Worm (Caenorhabditis elegans) whole organism, L2 larva: ENCODE data around the gene Y27F2A.11.

ENCODE experiments used
- F13H6.1 ChIP-seq: sonication (generic microtip); optimal IDR thresholded peaks from 2 replicates; lab custom pipeline; 2016; ENCODE audit warnings: missing genetic modification characterization, missing compliant biosample characterization
- ZK546.5 ChIP-seq: sonication (generic microtip); optimal IDR thresholded peaks from 2 replicates; lab custom pipeline; 2017; ENCODE audit warnings: missing biosample characterization, missing genetic modification characterization
- aly-2 ChIP-seq: fragments of 150-350 bp; optimal IDR thresholded peaks from 2 replicates; lab custom pipeline; 2014; ENCODE audit warnings: missing biosample characterization, missing genetic modification characterization
- blmp-1 ChIP-seq: sonication (generic microtip); optimal IDR thresholded peaks from 2 replicates; lab custom pipeline; 2017; ENCODE audit warnings: missing genetic modification characterization, mild to moderate bottlenecking, missing compliant biosample characterization, antibody characterized with exemption, moderate library complexity; ENCODE audit not compliant: insufficient read depth
- egl-27 ChIP-seq: sonication (generic microtip); optimal IDR thresholded peaks from 3 replicates; lab custom pipeline; 2017; ENCODE audit warnings: missing biosample characterization, missing genetic modification reagents, missing genetic modification characterization
- lin-13 ChIP-seq: fragments of 150-350 bp; optimal IDR thresholded peaks from 2 replicates; lab custom pipeline; 2014; ENCODE audit warnings: missing biosample characterization, missing genetic modification reagents, missing genetic modification characterization
- lin-39 ChIP-seq: fragments of 150-350 bp; optimal IDR thresholded peaks from 2 replicates; lab custom pipeline; 2014; ENCODE audit warnings: missing biosample characterization, missing genetic modification reagents, missing genetic modification characterization
- lsy-2 ChIP-seq, 2 experiments: fragments of 150-350 bp in 1 of 2; sonication (generic microtip) in 1 of 2; optimal IDR thresholded peaks; 2 replicates each; lab custom pipeline; 2014 to 2017; ENCODE audit warnings: missing biosample characterization in 2 of 2, missing genetic modification characterization in 2 of 2
- mdl-1 ChIP-seq, 2 experiments: fragments of 150-350 bp in 1 of 2; sonication (generic microtip) in 1 of 2; optimal IDR thresholded peaks; 2 replicates each; lab custom pipeline; 2017; ENCODE audit warnings: missing biosample characterization in 2 of 2, missing genetic modification characterization in 2 of 2
- nhr-11 ChIP-seq: fragments of 150-350 bp; optimal IDR thresholded peaks from 2 replicates; lab custom pipeline; 2014; ENCODE audit warnings: missing biosample characterization, missing genetic modification characterization
- nhr-25 ChIP-seq: fragments of 150-350 bp; sonication (generic microtip); optimal IDR thresholded peaks from 3 replicates; lab custom pipeline; 2014; ENCODE audit warnings: missing biosample characterization, missing genetic modification characterization
- ztf-1 ChIP-seq: fragments of 200-800 bp; sonication (Bioruptor generic); conservative IDR thresholded peaks from 2 replicates; pipeline ENCODE4 v1.3.6; 2022; ENCODE audit warnings: missing genetic modification characterization, missing compliant biosample characterization
- ztf-11 ChIP-seq: sonication (generic microtip); optimal IDR thresholded peaks from 2 replicates; lab custom pipeline; 2017; ENCODE audit warnings: missing biosample characterization, missing genetic modification characterization

DNA sequence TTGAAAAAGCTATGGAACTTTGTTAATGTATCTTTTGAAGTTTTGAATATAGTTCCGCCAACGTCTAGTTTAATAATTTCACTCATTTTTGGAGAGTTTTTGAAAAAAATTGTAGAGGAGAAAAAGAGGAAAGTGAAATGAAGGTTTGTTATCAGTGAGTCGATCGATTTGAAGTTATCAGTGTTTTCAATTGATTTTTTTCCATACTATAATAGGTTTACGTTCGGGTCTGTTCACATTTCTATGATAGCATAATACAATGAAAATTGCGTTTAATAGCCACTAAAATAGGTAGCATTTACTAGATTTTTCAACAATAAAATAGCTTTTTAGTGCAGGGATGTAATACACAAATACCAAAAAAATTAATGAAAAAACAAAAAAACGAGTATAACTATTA lies 36.1 kb downstream of the Y27F2A.11 start, which contains the start of gene ZC239.16:
- TF ChIP-seq nhr-25 (tag; lab: Kevin White, UChicago) = no peak
- no peak for TF ChIP-seq F13H6.1 (tag; lab: Kevin White, UChicago)
- no peak for TF ChIP-seq lin-39 (tag; lab: Kevin White, UChicago)
- no peak for TF ChIP-seq ZK546.5 (tag; lab: Kevin White, UChicago)
- TF ChIP-seq blmp-1 = no peak
- no peak for TF ChIP-seq egl-27
- TF ChIP-seq mdl-1 (tag; optimal IDR thresholded peaks at IDR 0.05; lab: Kevin White, UChicago) = no peak
- TF ChIP-seq ztf-1 (GFP tag; lab: Robert Waterston, UW) = no peak
- no peak for TF ChIP-seq nhr-11 (tag; lab: Kevin White, UChicago)
- TF ChIP-seq lsy-2 (tag; optimal IDR thresholded peaks at IDR 0.05; lab: Kevin White, UChicago) = no peak
- TF ChIP-seq aly-2 (tag; lab: Kevin White, UChicago) = no peak
- TF ChIP-seq lin-13 (GFP tag; lab: Kevin White, UChicago) = no peak
- no peak for TF ChIP-seq ztf-11 (tag; lab: Kevin White, UChicago)
